Worm (Caenorhabditis elegans): ENCODE data around the gene C49F5.8.

The C49F5.8 gene

DNA sequence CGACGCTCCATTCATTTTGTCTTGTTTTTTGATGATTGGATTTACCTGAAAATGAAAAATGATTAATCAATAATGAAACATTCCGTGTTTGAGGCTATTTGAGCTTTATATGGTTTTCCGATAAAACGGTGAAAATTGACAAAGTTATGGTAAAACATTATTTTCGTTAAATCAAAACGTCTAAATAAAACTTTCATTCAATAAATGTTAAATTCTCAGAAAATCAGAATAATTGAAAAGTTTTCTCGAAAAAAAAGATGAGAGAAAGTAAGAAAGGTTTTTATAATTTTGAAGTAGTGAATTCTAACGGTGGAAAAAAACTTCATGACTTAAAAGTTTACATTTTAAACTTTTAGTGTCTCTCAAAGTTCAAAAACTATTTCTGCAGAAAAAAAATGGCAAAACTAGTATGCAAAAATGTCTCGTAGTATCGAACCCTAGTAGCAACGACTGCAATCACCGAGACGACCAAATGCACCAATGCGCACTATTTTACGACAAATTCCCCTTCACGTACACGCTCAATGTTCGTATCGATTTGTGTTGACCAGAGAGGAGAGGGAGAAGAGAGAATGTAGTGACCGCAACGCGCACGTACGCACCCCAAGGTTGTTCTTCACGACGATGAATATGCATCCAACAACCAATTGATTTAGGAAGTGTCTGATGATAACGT, 13.0 kb upstream of the C49F5.8 start, which contains the start of gene nfya-1 (continued):
- TF ChIP-seq T26A8.4 (GFP tag; IDR thresholded peaks at IDR 0.05) (peak; percentile 14; the same call in 1 of the 2 replicates), D1046.2 (GFP tag; IDR thresholded peaks at IDR 0.05) (no peak), rbr-2 (tag; optimal IDR thresholded peaks at IDR 0.05) (peak; percentile 45), saeg-2 (GFP tag; IDR thresholded peaks at IDR 0.05) (no peak), dve-1 (tag; optimal IDR thresholded peaks at IDR 0.05; ENCODE audit: insufficient read depth) (peak; percentile 33), dmd-6 (GFP tag; IDR thresholded peaks at IDR 0.05) (peak; percentile 31; the same call in 1 of the 2 replicates), nhr-10 (tag; optimal IDR thresholded peaks at IDR 0.05) (no peak), nhr-11 (tag; optimal IDR thresholded peaks at IDR 0.05) (peak; percentile 13), duxl-1 (tag; optimal IDR thresholded peaks at IDR 0.05; ENCODE audit: poor library complexity) (peak; percentile 11), nhr-28 (tag; optimal IDR thresholded peaks at IDR 0.05) (peak; percentile 60), hlh-30 (tag; optimal IDR thresholded peaks at IDR 0.05; ENCODE audit: insufficient read depth) (peak; percentile 67), unc-62 (GFP tag; optimal IDR thresholded peaks at IDR 0.05 in 1 of 2) (peak in 1 of 2 experiments; percentile 85), unc-62 (tag; optimal IDR thresholded peaks at IDR 0.05) (no peak), zip-11 (GFP tag; IDR thresholded peaks at IDR 0.05) (no peak), mxl-3 (GFP tag; optimal IDR thresholded peaks at IDR 0.05) (peak; percentile 35), hif-1 (tag; optimal IDR thresholded peaks at IDR 0.05) (peak; percentile 19 to 98)

DNA sequence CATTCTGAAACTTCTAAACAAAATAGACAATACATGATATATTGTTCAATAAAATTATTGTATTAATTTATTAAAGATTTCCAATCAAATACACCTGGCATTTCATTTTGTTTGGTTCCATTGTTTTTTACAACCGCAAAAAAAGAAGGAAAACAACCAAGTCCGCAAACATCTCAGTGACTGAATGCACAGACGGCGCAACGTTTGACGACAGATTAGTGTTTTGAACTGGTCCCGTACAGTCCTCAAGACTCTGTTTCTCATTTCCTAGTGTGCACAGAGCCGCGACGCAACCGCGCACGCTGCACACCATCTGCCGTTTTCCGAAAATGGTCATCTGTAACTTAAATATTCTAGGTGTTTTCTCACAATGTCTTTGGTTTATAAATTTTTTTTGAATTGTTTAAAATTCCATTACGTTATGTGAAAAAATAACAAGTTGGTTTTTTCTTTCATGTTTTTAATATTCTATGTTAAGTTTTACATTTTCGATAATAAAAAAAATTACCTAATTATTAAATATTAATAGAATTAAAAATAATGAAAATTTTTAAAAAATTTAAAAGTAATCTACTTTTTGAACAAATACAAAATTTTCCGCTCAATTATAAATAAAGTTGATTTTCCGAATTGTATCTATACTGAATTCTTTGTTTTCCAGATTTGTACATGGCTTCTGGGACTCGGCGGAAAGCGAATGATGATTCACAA, 11.6 kb upstream of the C49F5.8 start, which contains the start of gene lsd-1:
Gene lsd-1 (plus strand): TSS at position 661 of the 711 bp plus-strand sequence.
- TF ChIP-seq aly-2 (tag; optimal IDR thresholded peaks at IDR 0.05) = no peak
- no peak for TF ChIP-seq nhr-28 (tag; optimal IDR thresholded peaks at IDR 0.05)
- no peak for TF ChIP-seq unc-39 (tag; optimal IDR thresholded peaks at IDR 0.05)
- no peak for TF ChIP-seq tag-97 (GFP tag; IDR thresholded peaks at IDR 0.05)
- TF ChIP-seq lin-13 (GFP tag; optimal IDR thresholded peaks at IDR 0.05) = no peak
- TF ChIP-seq hlh-30 (tag; optimal IDR thresholded peaks at IDR 0.05; ENCODE audit: insufficient read depth) = no peak
- TF ChIP-seq spr-1 (tag; optimal IDR thresholded peaks at IDR 0.05) = no peak
- TF ChIP-seq nhr-48 (tag; optimal IDR thresholded peaks at IDR 0.05) = no peak
- TF ChIP-seq lin-29 (GFP tag; IDR thresholded peaks at IDR 0.05) = no peak
- no peak for TF ChIP-seq T20F7.1 (GFP tag; optimal IDR thresholded peaks at IDR 0.05)
- TF ChIP-seq T26A8.4 (GFP tag; IDR thresholded peaks at IDR 0.05) = no peak
- no peak for TF ChIP-seq hif-1 (tag; optimal IDR thresholded peaks at IDR 0.05)
- TF ChIP-seq mep-1 (tag; optimal IDR thresholded peaks at IDR 0.05) = no peak
- no peak for TF ChIP-seq mdt-29 (GFP tag; IDR thresholded peaks at IDR 0.05)
- TF ChIP-seq unc-62 (GFP tag; optimal IDR thresholded peaks at IDR 0.05 in 1 of 2) = peak in 1 of 2 experiments; percentile 76
- TF ChIP-seq unc-62 (tag; optimal IDR thresholded peaks at IDR 0.05) = no peak
- no peak for TF ChIP-seq vab-7 (GFP tag; IDR thresholded peaks at IDR 0.05)
- no peak for TF ChIP-seq daf-16 (GFP tag; optimal IDR thresholded peaks at IDR 0.05)
- TF ChIP-seq daf-16 (tag; optimal IDR thresholded peaks at IDR 0.05) = peak; percentile 39
- no peak for TF ChIP-seq snpc-4 (tag; optimal IDR thresholded peaks at IDR 0.05)
- no peak for TF ChIP-seq F10B5.3 (tag; optimal IDR thresholded peaks at IDR 0.05)
- peak; percentile 42 for TF ChIP-seq dve-1 (tag; optimal IDR thresholded peaks at IDR 0.05; ENCODE audit: insufficient read depth)
- no peak for TF ChIP-seq lsy-2 (tag; optimal IDR thresholded peaks at IDR 0.05)
- TF ChIP-seq rbr-2 (tag; optimal IDR thresholded peaks at IDR 0.05) = peak; percentile 28
- no peak for TF ChIP-seq cey-2 (tag; optimal IDR thresholded peaks at IDR 0.05; ENCODE audit: borderline replicate concordance, insufficient read depth)

DNA sequence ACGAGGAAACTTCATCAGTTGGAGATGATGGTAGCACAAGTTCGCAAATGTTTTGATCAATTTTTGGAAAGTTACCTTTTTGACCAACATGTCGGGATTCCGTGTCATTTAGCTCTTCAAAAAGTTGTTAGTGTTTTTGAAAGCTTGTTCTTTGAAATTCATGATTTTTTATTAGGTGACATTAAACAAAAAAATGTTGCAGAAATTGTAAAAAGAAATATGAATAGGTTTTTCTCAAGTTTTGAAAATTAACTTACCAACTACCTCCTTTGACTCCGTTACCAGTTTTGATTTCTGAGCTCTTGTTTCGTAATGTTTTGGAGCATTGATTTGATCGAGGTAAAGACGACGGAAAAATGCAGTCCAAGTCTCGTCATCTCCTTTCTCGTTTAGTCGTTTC, 7.8 kb upstream of the C49F5.8 start:
- TF ChIP-seq zfp-3 (GFP tag; conservative IDR thresholded peaks at IDR 0.05) = no peak
- TF ChIP-seq spr-3 (GFP tag; optimal IDR thresholded peaks at IDR 0.05) = no peak
- TF ChIP-seq unc-62 (GFP tag; optimal IDR thresholded peaks at IDR 0.05 in 1 of 2) = peak in 1 of 2 experiments; percentile 94
- TF ChIP-seq unc-62 (tag; optimal IDR thresholded peaks at IDR 0.05) = no peak

All from whole organism, L4 larva.